Worm (Caenorhabditis elegans) whole organism, L4 larva: ENCODE results near the gene msp-40.

Source experiments
- D1046.2 ChIP-seq: fragments of 200-800 bp; sonication (Bioruptor generic); IDR thresholded peaks from 2 replicates; pipeline ENCODE4 v1.3.6; 2022; ENCODE audit warnings: missing genetic modification characterization, missing compliant biosample characterization
- F44E2.7 ChIP-seq: fragments of 200-800 bp; sonication (Bioruptor generic); IDR thresholded peaks from 2 replicates; pipeline ENCODE4 v2.1.2; 2022; ENCODE audit warnings: missing genetic modification characterization, missing compliant biosample characterization
- R02D3.7 ChIP-seq: fragments of 150-350 bp; sonication (generic microtip); optimal IDR thresholded peaks from 3 replicates; lab custom pipeline; 2014; ENCODE audit warnings: missing biosample characterization, missing genetic modification characterization
- T26A8.4 ChIP-seq: fragments of 200-800 bp; sonication (Bioruptor generic); IDR thresholded peaks from 2 replicates; pipeline ENCODE4 v1.3.6; 2022; ENCODE audit warnings: missing genetic modification characterization, missing compliant biosample characterization
- Y75B8A.6 ChIP-seq: fragments of 200-800 bp; sonication (Bioruptor generic); IDR thresholded peaks from 2 replicates; pipeline ENCODE4 v1.3.6; 2022; ENCODE audit warnings: missing genetic modification reagents, missing genetic modification characterization, missing compliant biosample characterization
- aha-1 ChIP-seq: fragments of 150-350 bp; peaks from one replicate; lab custom pipeline; 2014; ENCODE audit warnings: missing biosample characterization, missing genetic modification characterization
- ama-1 ChIP-seq: fragments of 150-350 bp; optimal IDR thresholded peaks from 2 replicates; lab custom pipeline; 2014; ENCODE audit warnings: inconsistent platforms, mixed read lengths
- ceh-62 ChIP-seq: sonication (generic microtip); optimal IDR thresholded peaks from 2 replicates; lab custom pipeline; 2017; ENCODE audit warnings: missing biosample characterization, missing genetic modification characterization
- daf-16 ChIP-seq, 3 experiments: sonication (generic microtip); optimal IDR thresholded peaks; 2 replicates each; lab custom pipeline; 2016 to 2017; ENCODE audit warnings: missing genetic modification characterization in 3 of 3, missing genetic modification reagents in 3 of 3, mild to moderate bottlenecking in 2 of 3, missing compliant biosample characterization in 2 of 3, missing biosample characterization in 1 of 3, moderate library complexity in 1 of 3
- dmd-6 ChIP-seq: fragments of 200-800 bp; sonication (Bioruptor generic); IDR thresholded peaks from 2 replicates; pipeline ENCODE4 v1.3.6; 2022; ENCODE audit warnings: missing genetic modification reagents, missing genetic modification characterization, missing compliant biosample characterization
- dmd-8 ChIP-seq: fragments of 200-800 bp; sonication (Bioruptor generic); IDR thresholded peaks from 2 replicates; pipeline ENCODE4 v1.3.6; 2022; ENCODE audit warnings: missing genetic modification characterization, missing compliant biosample characterization
- dve-1 ChIP-seq: sonication (generic microtip); optimal IDR thresholded peaks from 2 replicates; lab custom pipeline; 2017; ENCODE audit warnings: antibody characterized with exemption, mild to moderate bottlenecking, missing genetic modification characterization, missing compliant biosample characterization; ENCODE audit not compliant: insufficient read depth
- egl-43 ChIP-seq: fragments of 200-800 bp; sonication (Bioruptor generic); IDR thresholded peaks from 2 replicates; pipeline ENCODE4 v1.3.6; 2022; ENCODE audit warnings: missing genetic modification reagents, missing genetic modification characterization, missing compliant biosample characterization
- hif-1 ChIP-seq, 2 experiments: sonication (generic microtip); optimal IDR thresholded peaks; 2 replicates each; lab custom pipeline; 2016 to 2017; ENCODE audit warnings: missing compliant biosample characterization in 2 of 2, missing genetic modification characterization in 2 of 2, missing genetic modification reagents in 2 of 2, missing genotype in 2 of 2, mild to moderate bottlenecking in 1 of 2
- hlh-11 ChIP-seq: fragments of 200-800 bp; sonication (Bioruptor generic); optimal IDR thresholded peaks from 2 replicates; lab custom pipeline; 2018; ENCODE audit warnings: mild to moderate bottlenecking, missing genetic modification characterization, missing compliant biosample characterization
- jun-1 ChIP-seq: fragments of 150-350 bp; optimal IDR thresholded peaks from 2 replicates; lab custom pipeline; 2014; ENCODE audit warnings: missing biosample characterization, missing genetic modification reagents, missing genetic modification characterization
- madf-5 ChIP-seq, 2 experiments: fragments of 200-800 bp; sonication (Bioruptor generic); IDR thresholded peaks; 2 replicates each; pipeline ENCODE4 v1.3.6; 2022; ENCODE audit warnings: missing compliant biosample characterization in 2 of 2, missing genetic modification characterization in 2 of 2
- madf-9 ChIP-seq: fragments of 200-800 bp; sonication (Bioruptor generic); conservative IDR thresholded peaks from 2 replicates; pipeline ENCODE4 v1.3.6; 2022; ENCODE audit warnings: missing genetic modification reagents, missing genetic modification characterization, missing compliant biosample characterization
- mdl-1 ChIP-seq, 2 experiments: fragments of 150-350 bp in 1 of 2; sonication (generic microtip) in 1 of 2; optimal IDR thresholded peaks; 2 replicates each; lab custom pipeline; 2014 to 2017; ENCODE audit warnings: missing biosample characterization in 2 of 2, missing genetic modification characterization in 2 of 2
- mxl-3 ChIP-seq: fragments of 200-800 bp; sonication (Bioruptor generic); optimal IDR thresholded peaks from 2 replicates; lab custom pipeline; 2018; ENCODE audit warnings: mild to moderate bottlenecking, missing genetic modification characterization, missing compliant biosample characterization
- nhr-28 ChIP-seq: fragments of 150-350 bp; optimal IDR thresholded peaks from 2 replicates; lab custom pipeline; 2014; ENCODE audit warnings: missing biosample characterization, missing genetic modification characterization
- nhr-42 ChIP-seq: fragments of 200-800 bp; sonication (Bioruptor generic); IDR thresholded peaks from 2 replicates; pipeline ENCODE4 v1.3.6; 2022; ENCODE audit warnings: missing genetic modification characterization, missing compliant biosample characterization
- nhr-77 ChIP-seq: fragments of 150-350 bp; optimal IDR thresholded peaks from 2 replicates; lab custom pipeline; 2014; ENCODE audit warnings: missing biosample characterization, missing genetic modification characterization
- php-3 ChIP-seq: fragments of 200-800 bp; sonication (Bioruptor generic); IDR thresholded peaks from 2 replicates; pipeline ENCODE4 v1.3.6; 2022; ENCODE audit warnings: missing genetic modification reagents, missing genetic modification characterization, missing compliant biosample characterization
- pqm-1 ChIP-seq: sonication (generic microtip); optimal IDR thresholded peaks from 2 replicates; lab custom pipeline; 2017; ENCODE audit warnings: missing biosample characterization, missing genetic modification characterization
- set-16 ChIP-seq: fragments of 200-800 bp; sonication (Bioruptor generic); IDR thresholded peaks from 2 replicates; pipeline ENCODE4 v1.3.6; 2022; ENCODE audit warnings: missing genetic modification reagents, missing genetic modification characterization, missing compliant biosample characterization
- snpc-1.2 ChIP-seq: fragments of 200-800 bp; sonication (Bioruptor generic); IDR thresholded peaks from 2 replicates; pipeline ENCODE4 v1.3.6; 2022; ENCODE audit warnings: missing genetic modification reagents, missing genetic modification characterization, missing compliant biosample characterization
- snpc-4 ChIP-seq: fragments of 150-350 bp; optimal IDR thresholded peaks from 2 replicates; lab custom pipeline; 2014; ENCODE audit warnings: missing biosample characterization, missing genetic modification characterization
- unc-62 ChIP-seq, 3 experiments: fragments of 150-350 bp in 1 of 3; sonication (generic microtip); optimal IDR thresholded peaks in 2 of 3; peaks in 1 of 3; 1 replicate in 1 of 3; 2 replicates in 2 of 3; lab custom pipeline; 2014 to 2017; ENCODE audit warnings: missing biosample characterization in 3 of 3, missing genetic modification characterization in 3 of 3, missing genetic modification reagents in 3 of 3, missing genotype in 1 of 3

The msp-40 gene

DNA sequence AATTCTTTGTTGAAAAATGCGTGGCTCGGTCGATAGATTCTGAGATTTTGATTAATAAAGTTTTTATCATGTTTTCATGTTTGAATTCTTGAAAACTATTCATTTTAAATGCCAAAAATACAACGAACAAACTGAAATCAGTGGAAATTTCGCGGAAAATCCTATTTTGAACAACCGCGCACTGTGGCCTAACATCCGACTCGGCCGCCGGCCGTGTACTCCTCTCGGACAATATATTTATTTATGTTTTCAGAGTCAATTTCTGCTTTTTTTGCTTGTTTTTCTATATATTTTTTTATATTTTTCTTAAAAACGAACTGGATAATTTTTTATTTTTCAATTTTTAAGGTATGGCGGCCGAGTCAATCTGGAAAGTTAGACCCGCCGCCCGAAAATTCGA is 33.9 kb upstream of the msp-40 start, which contains the start of gene F26G1.1 (continued):
- no peak for TF ChIP-seq jun-1 (tag; lab: Kevin White, UChicago)
- no peak for TF ChIP-seq snpc-4 (tag; lab: Kevin White, UChicago)
- TF ChIP-seq T26A8.4 (GFP tag; lab: Robert Waterston, UW): no peak
- TF ChIP-seq ama-1 (lab: Kevin White, UChicago): no peak
- TF ChIP-seq F44E2.7 (GFP tag; lab: Robert Waterston, UW): no peak
- no peak for TF ChIP-seq R02D3.7 (tag; lab: Kevin White, UChicago)

DNA sequence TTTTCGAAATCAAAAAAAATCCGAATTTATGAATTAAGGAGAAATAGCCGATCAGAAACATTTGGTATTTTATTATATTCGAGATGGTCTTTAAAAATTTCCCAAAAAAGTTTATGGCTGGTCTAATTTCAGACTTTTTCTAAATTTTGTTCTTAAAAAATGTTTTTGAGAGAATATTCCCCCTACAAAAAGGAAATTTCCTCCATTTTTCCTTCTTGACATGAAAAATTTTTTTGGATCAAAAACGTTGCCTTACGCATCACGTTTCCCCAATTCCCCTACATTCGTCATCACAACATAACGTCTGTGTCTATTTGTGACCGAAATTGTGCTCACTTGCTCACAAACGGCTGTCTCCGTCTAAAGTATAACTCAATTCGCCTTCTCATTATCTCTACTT is 31.9 kb upstream of the msp-40 start:
- TF ChIP-seq nhr-42 (GFP tag; lab: Robert Waterston, UW) (no peak), aha-1 (tag; lab: Kevin White, UChicago) (peak; percentile 95), snpc-1.2 (GFP tag; lab: Robert Waterston, UW) (no peak), nhr-77 (tag; lab: Kevin White, UChicago) (no peak)
- TF ChIP-seq, all 104 proteins: peak for 1

DNA sequence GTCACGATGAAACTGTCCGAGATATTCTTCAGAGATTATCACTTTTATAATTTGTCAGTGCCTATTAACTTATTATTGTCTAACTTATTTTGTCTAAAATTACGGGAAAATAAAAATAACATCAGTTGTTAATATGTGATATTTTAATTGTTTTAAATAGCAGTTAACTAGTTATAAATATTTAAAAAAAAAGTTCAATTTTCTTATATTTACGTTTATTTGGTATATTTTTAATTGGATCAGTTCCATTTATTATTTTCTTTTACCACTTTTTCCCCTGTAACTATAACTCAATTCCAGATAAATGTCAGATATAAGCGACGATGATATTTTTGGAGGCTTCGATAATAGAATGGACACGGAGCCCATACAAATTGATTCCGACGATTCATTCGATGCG is 29.8 kb upstream of the msp-40 start, which contains the start of gene C33F10.4:
TSS of gene C33F10.4 (plus strand) at position 301 of the 400 bp plus-strand sequence.
- TF ChIP-seq set-16 (GFP tag; lab: Robert Waterston, UW) (no peak), madf-5 (GFP tag; IDR thresholded peaks at IDR 0.05; lab: Robert Waterston, UW) (no peak), ceh-62 (tag; lab: Kevin White, UChicago) (no peak), D1046.2 (no peak)

DNA sequence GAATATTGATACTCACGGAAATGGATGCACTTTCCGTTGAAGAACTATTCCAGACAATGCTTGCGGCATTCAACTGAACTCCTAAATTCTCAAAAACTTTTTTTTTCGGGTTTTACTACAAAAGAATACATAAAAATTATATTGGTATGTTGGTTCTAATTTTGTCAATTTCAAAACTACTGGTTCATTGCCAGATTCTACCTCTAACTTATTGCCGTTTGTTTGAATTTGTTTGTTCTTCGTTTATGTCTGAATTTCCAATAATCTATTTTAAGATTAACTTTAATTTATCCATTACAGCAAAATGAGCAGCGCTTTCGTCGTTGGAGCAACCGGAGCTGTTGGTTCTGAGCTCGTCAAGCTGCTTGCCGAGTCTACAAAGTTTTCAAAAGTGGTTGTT is 28.1 kb upstream of the msp-40 start, which contains the start of gene C33F10.14:
TSS of gene C33F10.14 (plus strand) at position 301 of the 400 bp plus-strand sequence.
- TF ChIP-seq hlh-11 (tag; lab: Kevin White, UChicago) (no peak), Y75B8A.6 (GFP tag; lab: Robert Waterston, UW) (no peak), daf-16 (GFP tag; optimal IDR thresholded peaks at IDR 0.05; lab: Kevin White, UChicago) (no peak), daf-16 (tag; optimal IDR thresholded peaks at IDR 0.05; lab: Kevin White, UChicago) (no peak), dmd-8 (GFP tag; lab: Robert Waterston, UW) (no peak), madf-9 (GFP tag; lab: Robert Waterston, UW) (no peak), mdl-1 (tag; optimal IDR thresholded peaks at IDR 0.05; lab: Kevin White, UChicago) (no peak), hif-1 (tag; optimal IDR thresholded peaks at IDR 0.05; lab: Kevin White, UChicago) (no peak)

DNA sequence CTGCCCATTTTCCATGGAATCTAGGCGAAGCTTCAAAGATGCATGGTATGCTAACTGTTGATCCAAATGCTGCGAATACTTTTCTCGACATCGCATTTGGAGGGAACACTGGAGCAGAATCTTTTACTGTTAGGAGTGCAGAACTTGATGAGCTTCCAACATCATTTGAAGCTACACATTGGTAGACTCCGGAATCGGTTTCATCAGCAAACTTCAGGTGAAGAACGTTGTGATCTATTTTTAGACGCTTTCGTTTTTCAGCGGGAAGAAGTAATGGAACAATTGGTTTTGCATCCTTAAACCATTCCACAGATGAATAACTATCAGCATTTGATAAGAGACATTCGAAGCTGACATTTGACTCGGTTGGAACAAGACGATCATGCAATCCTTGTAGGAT is 24.7 kb upstream of the msp-40 start:
- TF ChIP-seq mxl-3 (GFP tag; lab: Kevin White, UChicago) (no peak), Y75B8A.6 (GFP tag; lab: Robert Waterston, UW) (no peak), egl-43 (GFP tag; lab: Robert Waterston, UW) (0 out of 2 replicates have a peak, but pooled peaks have one; percentile 5), unc-62 (GFP tag; optimal IDR thresholded peaks at IDR 0.05 in 1 of 2; lab: Kevin White, UChicago) (peak in 1 of 2 experiments; percentile 95), unc-62 (tag; optimal IDR thresholded peaks at IDR 0.05; lab: Kevin White, UChicago) (no peak), nhr-28 (tag; lab: Kevin White, UChicago) (no peak)

DNA sequence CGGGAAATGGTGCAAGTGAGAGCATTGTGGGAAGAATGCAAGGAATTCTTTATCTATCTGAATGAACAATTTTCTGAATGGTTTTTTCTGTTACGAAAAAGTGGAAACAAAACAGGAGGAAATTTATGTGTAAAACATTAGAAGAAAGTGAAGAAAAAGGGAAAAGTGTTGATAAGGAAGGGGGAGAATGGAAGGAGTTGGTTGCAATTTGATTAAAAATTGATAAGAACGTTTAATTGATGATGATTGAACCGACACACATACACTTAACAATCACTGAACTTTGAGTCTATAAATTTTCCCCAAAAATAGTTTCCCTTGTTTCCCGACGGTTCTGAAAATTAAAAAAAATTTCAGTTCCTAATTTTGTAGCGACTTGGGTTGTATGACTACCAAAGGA is 22.3 kb upstream of the msp-40 start:
- TF ChIP-seq dmd-6 (GFP tag; lab: Robert Waterston, UW) (peak; percentile 42; the same call in 1 of the 2 replicates), nhr-28 (tag; lab: Kevin White, UChicago) (peak; percentile 66), dve-1 (tag; lab: Kevin White, UChicago) (peak; percentile 1), daf-16 (GFP tag; optimal IDR thresholded peaks at IDR 0.05; lab: Kevin White, UChicago) (no peak), daf-16 (tag; optimal IDR thresholded peaks at IDR 0.05; lab: Kevin White, UChicago) (peak; percentile 49), egl-43 (GFP tag; lab: Robert Waterston, UW) (no peak), aha-1 (tag; lab: Kevin White, UChicago) (no peak), hlh-11 (tag; lab: Kevin White, UChicago) (peak; percentile 29), pqm-1 (tag; lab: Kevin White, UChicago) (peak; percentile 77), D1046.2 (no peak), php-3 (GFP tag; lab: Robert Waterston, UW) (peak; percentile 64; the same call in 1 of the 2 replicates)
